Fruit fly (Drosophila melanogaster) whole organism, embryonic: ENCODE results near the gene RpL7.

Experiments used
- CG11560 ChIP-seq: fragments of 200-800 bp; sonication (Bioruptor generic); IDR thresholded peaks from 3 replicates; pipeline ENCODE4 v1.3.6; 2022; ENCODE audit warnings: missing biosample characterization, missing genetic modification characterization
- CG13287 ChIP-seq: fragments of 200-800 bp; sonication (Bioruptor generic); IDR thresholded peaks from 2 replicates; pipeline ENCODE4 v1.3.6; 2022; ENCODE audit warnings: missing biosample characterization, missing genetic modification characterization; ENCODE audit not compliant: partially characterized antibody
- CG13424 ChIP-seq: fragments of 200-800 bp; sonication (Bioruptor generic); optimal IDR thresholded peaks from 2 replicates; lab custom pipeline; 2019; ENCODE audit warnings: missing biosample characterization, mild to moderate bottlenecking, missing genetic modification characterization, moderate library complexity
- CG1603 ChIP-seq: fragments of 200-800 bp; sonication (Bioruptor generic); optimal IDR thresholded peaks from 2 replicates; lab custom pipeline; 2019; ENCODE audit warnings: missing biosample characterization, mild to moderate bottlenecking, missing genetic modification characterization, moderate library complexity
- CG16779 ChIP-seq: fragments of 200-800 bp; sonication (Bioruptor generic); IDR thresholded peaks from 2 replicates; pipeline ENCODE4 v1.3.6; 2022; ENCODE audit warnings: missing biosample characterization, missing genetic modification characterization
- CG16813 ChIP-seq: fragments of 200-800 bp; sonication (Bioruptor generic); IDR thresholded peaks from 3 replicates; pipeline ENCODE4 v1.3.6; 2022; ENCODE audit warnings: missing biosample characterization, missing genetic modification characterization; ENCODE audit not compliant: partially characterized antibody
- CG16863 ChIP-seq: fragments of 200-800 bp; sonication (Bioruptor generic); optimal IDR thresholded peaks from 3 replicates; lab custom pipeline; 2016; ENCODE audit warnings: missing biosample characterization, missing genetic modification characterization
- CG18011 ChIP-seq: fragments of 200-800 bp; sonication (Bioruptor generic); optimal IDR thresholded peaks from 2 replicates; lab custom pipeline; 2017; ENCODE audit warnings: missing biosample characterization, missing genetic modification characterization, mild to moderate bottlenecking, moderate library complexity, missing genotype
- CG32772 ChIP-seq: fragments of 200-800 bp; sonication (Bioruptor generic); IDR thresholded peaks from 2 replicates; pipeline ENCODE4 v1.3.6; 2022; ENCODE audit warnings: missing biosample characterization, missing genetic modification characterization
- CG3407 ChIP-seq: fragments of 200-800 bp; sonication (Bioruptor generic); optimal IDR thresholded peaks from 2 replicates; lab custom pipeline; 2018; ENCODE audit warnings: missing biosample characterization, mild to moderate bottlenecking, missing genetic modification characterization
- CG34224 ChIP-seq: fragments of 200-800 bp; sonication (Bioruptor generic); IDR thresholded peaks from 3 replicates; pipeline ENCODE4 v1.3.6; 2022; ENCODE audit warnings: missing biosample characterization, missing genetic modification characterization; ENCODE audit not compliant: partially characterized antibody
- CG4360 ChIP-seq: fragments of 200-800 bp; sonication (Bioruptor generic); IDR thresholded peaks from 2 replicates; pipeline ENCODE4 v1.3.6; 2022; ENCODE audit warnings: missing biosample characterization, missing genetic modification characterization
- CG4404 ChIP-seq: fragments of 200-800 bp; sonication (Bioruptor generic); IDR thresholded peaks from 2 replicates; pipeline ENCODE4 v1.3.6; 2022; ENCODE audit warnings: missing biosample characterization, missing genetic modification characterization
- CG7372 ChIP-seq: fragments of 200-800 bp; sonication (Bioruptor generic); IDR thresholded peaks from 2 replicates; pipeline ENCODE4 v1.3.6; 2022; ENCODE audit warnings: missing biosample characterization, missing genetic modification characterization
- CG9609 ChIP-seq: fragments of 200-800 bp; sonication (Bioruptor generic); optimal IDR thresholded peaks from 3 replicates; lab custom pipeline; 2016; ENCODE audit warnings: missing biosample characterization, missing genetic modification characterization
- Ets97D ChIP-seq: fragments of 200-800 bp; sonication (Bioruptor generic); optimal IDR thresholded peaks from 3 replicates; lab custom pipeline; 2016; ENCODE audit warnings: missing biosample characterization, missing genetic modification characterization
- Fer1 ChIP-seq: fragments of 200-800 bp; sonication (Bioruptor generic); optimal IDR thresholded peaks from 2 replicates; lab custom pipeline; 2017; ENCODE audit warnings: missing biosample characterization, mild to moderate bottlenecking, missing genetic modification characterization
- HmgZ ChIP-seq: fragments of 200-800 bp; sonication (Bioruptor generic); optimal IDR thresholded peaks from 2 replicates; lab custom pipeline; 2018; ENCODE audit warnings: missing biosample characterization, mild to moderate bottlenecking, missing genetic modification characterization
- Hr51 ChIP-seq, 2 experiments: fragments of 200-800 bp; sonication (Bioruptor generic); optimal IDR thresholded peaks; 2 replicates in 1 of 2; 3 replicates in 1 of 2; lab custom pipeline; 2016 to 2018; ENCODE audit warnings: missing biosample characterization in 2 of 2, missing genetic modification characterization in 2 of 2, mild to moderate bottlenecking in 1 of 2, moderate library complexity in 1 of 2
- Jarid2 ChIP-seq: fragments of 200-800 bp; sonication (Bioruptor generic); optimal IDR thresholded peaks from 3 replicates; lab custom pipeline; 2017; ENCODE audit warnings: mild to moderate bottlenecking, missing biosample characterization, missing genetic modification reagents, missing genetic modification characterization
- Meics ChIP-seq: fragments of 200-800 bp; sonication (Bioruptor generic); optimal IDR thresholded peaks from 2 replicates; lab custom pipeline; 2017; ENCODE audit warnings: missing biosample characterization, mild to moderate bottlenecking, missing genetic modification characterization
- Neu2 ChIP-seq: fragments of 200-800 bp; sonication (Bioruptor generic); optimal IDR thresholded peaks from 3 replicates; lab custom pipeline; 2016; ENCODE audit warnings: missing biosample characterization, missing genetic modification characterization, borderline replicate concordance
- Oli ChIP-seq: fragments of 200-800 bp; sonication (Bioruptor generic); optimal IDR thresholded peaks from 2 replicates; lab custom pipeline; 2018; ENCODE audit warnings: missing biosample characterization, mild to moderate bottlenecking, missing genetic modification characterization, moderate library complexity
- PHDP ChIP-seq: fragments of 200-800 bp; sonication (Bioruptor generic); optimal IDR thresholded peaks from 3 replicates; lab custom pipeline; 2018; ENCODE audit warnings: missing biosample characterization, mild to moderate bottlenecking, missing genetic modification characterization, moderate library complexity
- Sry-δ ChIP-seq: fragments of 200-800 bp; sonication (Bioruptor generic); optimal IDR thresholded peaks from 2 replicates; lab custom pipeline; 2016; ENCODE audit warnings: missing biosample characterization, missing genetic modification characterization
- Tbp ChIP-seq: fragments of >200 bp; optimal IDR thresholded peaks from 2 replicates; lab custom pipeline; 2018; ENCODE audit warnings: missing biosample characterization, missing genetic modification characterization
- abd-A ChIP-seq: fragments of 200-800 bp; sonication (Bioruptor generic); optimal IDR thresholded peaks from 3 replicates; lab custom pipeline; 2019; ENCODE audit warnings: missing biosample characterization, mild to moderate bottlenecking, missing genetic modification characterization, moderate library complexity
- chinmo ChIP-seq: fragments of 200-800 bp; sonication (Bioruptor generic); IDR thresholded peaks from 4 replicates; pipeline ENCODE4 v1.3.6; 2022; ENCODE audit warnings: missing biosample characterization, missing genetic modification characterization; ENCODE audit not compliant: partially characterized antibody
- corto ChIP-seq: fragments of 200-800 bp; sonication (Bioruptor generic); optimal IDR thresholded peaks from 2 replicates; lab custom pipeline; 2016; ENCODE audit warnings: missing biosample characterization, mild to moderate bottlenecking, missing genetic modification characterization, moderate library complexity
- croc ChIP-seq: fragments of 200-800 bp; sonication (Bioruptor generic); conservative IDR thresholded peaks from 3 replicates; pipeline ENCODE4 v1.3.6; 2022; ENCODE audit warnings: missing biosample characterization, missing genetic modification characterization
- crol ChIP-seq: fragments of 200-800 bp; sonication (Bioruptor generic); IDR thresholded peaks from 2 replicates; pipeline ENCODE4 v1.3.6; 2022; ENCODE audit warnings: missing biosample characterization, missing genetic modification characterization
- dm ChIP-seq: fragments of 200-800 bp; sonication (Bioruptor generic); optimal IDR thresholded peaks from 3 replicates; lab custom pipeline; 2016; ENCODE audit warnings: missing biosample characterization, missing genetic modification characterization
- dmrt99B ChIP-seq: fragments of 200-800 bp; sonication (Bioruptor generic); optimal IDR thresholded peaks from 2 replicates; lab custom pipeline; 2018; ENCODE audit warnings: missing biosample characterization, mild to moderate bottlenecking, missing genetic modification characterization, moderate library complexity
- en ChIP-seq: fragments of 200-800 bp; sonication (Bioruptor generic); optimal IDR thresholded peaks from 2 replicates; lab custom pipeline; 2016; ENCODE audit warnings: missing biosample characterization, missing genetic modification characterization
- hbn ChIP-seq: fragments of 200-800 bp; sonication (Bioruptor generic); IDR thresholded peaks from 2 replicates; pipeline ENCODE4 v1.3.6; 2022; ENCODE audit warnings: missing biosample characterization, missing genetic modification characterization; ENCODE audit not compliant: partially characterized antibody
- insv ChIP-seq, 2 experiments: fragments of 200-800 bp; sonication (Bioruptor generic); optimal IDR thresholded peaks; 3 replicates each; lab custom pipeline; 2016 to 2018; ENCODE audit warnings: missing biosample characterization in 2 of 2, missing genetic modification characterization in 2 of 2
- inv ChIP-seq: fragments of 200-800 bp; sonication (Bioruptor generic); IDR thresholded peaks from 2 replicates; pipeline ENCODE4 v1.3.6; 2022; ENCODE audit warnings: missing biosample characterization, missing genetic modification characterization; ENCODE audit not compliant: partially characterized antibody
- pho ChIP-seq: fragments of 200-800 bp; sonication (Bioruptor generic); optimal IDR thresholded peaks from 2 replicates; lab custom pipeline; 2016; ENCODE audit warnings: missing biosample characterization, missing genetic modification characterization
- sens ChIP-seq: fragments of 200-800 bp; sonication (Bioruptor generic); peaks from one replicate; lab custom pipeline; 2016; ENCODE audit warnings: missing biosample characterization, missing genetic modification characterization
- stc ChIP-seq: fragments of 200-800 bp; sonication (Bioruptor generic); IDR thresholded peaks from 2 replicates; pipeline ENCODE4 v1.3.6; 2022; ENCODE audit warnings: missing biosample characterization, missing genetic modification characterization
- tio ChIP-seq: fragments of 200-800 bp; sonication (Bioruptor generic); optimal IDR thresholded peaks from 2 replicates; lab custom pipeline; 2017; ENCODE audit warnings: missing biosample characterization, missing genetic modification characterization, inconsistent platforms
- trh ChIP-seq: fragments of 200-800 bp; sonication (Bioruptor generic); optimal IDR thresholded peaks from 2 replicates; lab custom pipeline; 2016; ENCODE audit warnings: missing biosample characterization, missing genetic modification characterization
- tup ChIP-seq: fragments of 200-800 bp; sonication (Bioruptor generic); optimal IDR thresholded peaks from 2 replicates; lab custom pipeline; 2016; ENCODE audit warnings: missing biosample characterization, mild to moderate bottlenecking, missing genetic modification characterization, moderate library complexity
- unc-4 ChIP-seq: fragments of 200-800 bp; sonication (Bioruptor generic); IDR thresholded peaks from 2 replicates; pipeline ENCODE4 v1.3.6; 2022; ENCODE audit warnings: missing biosample characterization, missing genetic modification characterization; ENCODE audit not compliant: partially characterized antibody
- usp ChIP-seq: fragments of >200 bp; optimal IDR thresholded peaks from 2 replicates; lab custom pipeline; 2017; ENCODE audit warnings: missing biosample characterization, missing genetic modification characterization
- vnd ChIP-seq: fragments of 200-800 bp; sonication (Bioruptor generic); IDR thresholded peaks from 3 replicates; pipeline ENCODE4 v1.3.6; 2022; ENCODE audit warnings: missing biosample characterization, missing genetic modification characterization; ENCODE audit not compliant: partially characterized antibody
- wdn ChIP-seq: fragments of 200-800 bp; sonication (Bioruptor generic); IDR thresholded peaks from 2 replicates; pipeline ENCODE4 v1.3.6; 2022; ENCODE audit warnings: missing biosample characterization, missing genetic modification characterization
- yki ChIP-seq: fragments of >200 bp; optimal IDR thresholded peaks from 3 replicates; lab custom pipeline; 2018
- zen2 ChIP-seq: fragments of 200-800 bp; sonication (Bioruptor generic); IDR thresholded peaks from 3 replicates; pipeline ENCODE4 v1.3.6; 2022; ENCODE audit warnings: missing biosample characterization, missing genetic modification characterization; ENCODE audit not compliant: partially characterized antibody

Gene RpL7

dm6 chr2L:10226724-10227407 lies 26.1 kb downstream of the RpL7 start, which contains the start of gene CG5708 (continued):
- TF ChIP-seq corto (GFP tag; lab: Kevin White, UChicago) (no peak), Hr51 (GFP tag; optimal IDR thresholded peaks at IDR 0.05; lab: Kevin White, UChicago) (no peak), Meics (no peak), Fer1 (GFP tag; lab: Kevin White, UChicago) (no peak), pho (GFP tag; lab: Kevin White, UChicago) (no peak), CG9609 (GFP tag; lab: Kevin White, UChicago) (no peak), wdn (GFP tag; lab: Robert Waterston, UW) (no peak), chinmo (GFP tag; lab: Robert Waterston, UW) (no peak), croc (GFP tag; lab: Robert Waterston, UW) (no peak), dmrt99B (tag; lab: Kevin White, UChicago) (no peak), CG4360 (GFP tag; lab: Robert Waterston, UW) (no peak), dm (GFP tag; lab: Kevin White, UChicago) (no peak), unc-4 (GFP tag; lab: Robert Waterston, UW) (peak; percentile 47; the same call in 1 of the 2 replicates), Ets97D (no peak), Tbp (no peak), Jarid2 (GFP tag; lab: Kevin White, UChicago) (no peak), yki (lab: Kevin White, UChicago) (no peak), tio (GFP tag; lab: Kevin White, UChicago) (no peak), CG18011 (GFP tag; lab: Kevin White, UChicago) (no peak), CG3407 (GFP tag; lab: Kevin White, UChicago) (no peak), CG16779 (no peak), hbn (GFP tag; lab: Robert Waterston, UW) (peak; percentile 30; the same call in 1 of the 2 replicates), Oli (tag; lab: Kevin White, UChicago) (no peak), stc (GFP tag; lab: Robert Waterston, UW) (no peak), tup (GFP tag; lab: Kevin White, UChicago) (no peak), CG16863 (GFP tag; lab: Kevin White, UChicago) (no peak), usp (no peak), insv (GFP tag; optimal IDR thresholded peaks at IDR 0.05; lab: Kevin White, UChicago) (no peak), zen2 (GFP tag; lab: Robert Waterston, UW) (no peak), HmgZ (tag; lab: Kevin White, UChicago) (peak; percentile 42)

- TF ChIP-seq CG11560 (tag; lab: Robert Waterston, UW) (no peak), CG13424 (no peak), CG32772 (GFP tag; lab: Robert Waterston, UW) (no peak), abd-A (no peak), sens (GFP tag; lab: Kevin White, UChicago) (peak; percentile 41), CG16813 (peak; percentile 62; the same call in 2 of the 3 replicates), trh (GFP tag; lab: Kevin White, UChicago) (no peak), Neu2 (peak; percentile 96), PHDP (tag; lab: Kevin White, UChicago) (no peak), vnd (GFP tag; lab: Robert Waterston, UW) (peak; percentile 44; the same call in 2 of the 3 replicates), CG1603 (peak; percentile 7), Sry-δ (peak; percentile 56), CG13287 (GFP tag; lab: Robert Waterston, UW) (peak; percentile 64), CG34224 (peak; percentile 44), en (GFP tag; lab: Kevin White, UChicago) (no peak), CG4404 (GFP tag; lab: Robert Waterston, UW) (no peak), inv (GFP tag; lab: Robert Waterston, UW) (peak; percentile 37; the same call in 1 of the 2 replicates), crol (no peak), CG7372 (GFP tag; lab: Robert Waterston, UW) (no peak), Fer1 (GFP tag; lab: Kevin White, UChicago) (no peak)
These were observed 29.7 kb downstream of the RpL7 start for dm6 chr2L:10230455-10230854.
